Fruit fly (Drosophila melanogaster) whole organism, embryonic: Measurements from ENCODE around the gene CG33269.

Experiments used
- Atf6 ChIP-seq: fragments of 200-800 bp; sonication (Bioruptor generic); IDR thresholded peaks from 2 replicates; pipeline ENCODE4 v1.3.6; 2022; ENCODE audit warnings: missing biosample characterization, missing genetic modification characterization
- BtbVII ChIP-seq: fragments of 200-800 bp; sonication (Bioruptor generic); optimal IDR thresholded peaks from 3 replicates; lab custom pipeline; 2017; ENCODE audit warnings: missing biosample characterization, mild to moderate bottlenecking, missing genetic modification characterization
- CG10959 ChIP-seq: fragments of 200-800 bp; sonication (Bioruptor generic); IDR thresholded peaks from 2 replicates; pipeline ENCODE4 v1.3.6; 2022; ENCODE audit warnings: missing biosample characterization, missing genetic modification characterization
- CG11085 ChIP-seq: fragments of 200-800 bp; sonication (Bioruptor generic); IDR thresholded peaks from 2 replicates; pipeline ENCODE4 v1.3.6; 2022; ENCODE audit warnings: missing biosample characterization, missing genetic modification characterization
- CG11456 ChIP-seq: fragments of 200-800 bp; sonication (Bioruptor generic); IDR thresholded peaks from 3 replicates; pipeline ENCODE4 v1.3.6; 2022; ENCODE audit warnings: missing biosample characterization, missing genetic modification characterization
- CG11504 ChIP-seq: fragments of 200-800 bp; sonication (Bioruptor generic); optimal IDR thresholded peaks from 3 replicates; lab custom pipeline; 2019; ENCODE audit warnings: missing biosample characterization, mild to moderate bottlenecking, missing genetic modification characterization, moderate library complexity
- CG13624 ChIP-seq: fragments of 200-800 bp; sonication (Bioruptor generic); optimal IDR thresholded peaks from 2 replicates; lab custom pipeline; 2016; ENCODE audit warnings: missing biosample characterization, missing genetic modification characterization
- CG14710 ChIP-seq: fragments of 200-800 bp; sonication (Bioruptor generic); optimal IDR thresholded peaks from 3 replicates; lab custom pipeline; 2019; ENCODE audit warnings: missing biosample characterization, mild to moderate bottlenecking, missing genetic modification characterization, moderate library complexity
- CG1529 ChIP-seq: fragments of 200-800 bp; sonication (Bioruptor generic); optimal IDR thresholded peaks from 3 replicates; lab custom pipeline; 2018; ENCODE audit warnings: missing biosample characterization, missing genetic modification characterization
- CG1647 ChIP-seq: fragments of 200-800 bp; sonication (Bioruptor generic); optimal IDR thresholded peaks from 3 replicates; lab custom pipeline; 2016; ENCODE audit warnings: missing biosample characterization, missing genetic modification characterization
- CG16815 ChIP-seq: fragments of 200-800 bp; sonication (Bioruptor generic); optimal IDR thresholded peaks from 3 replicates; lab custom pipeline; 2017; ENCODE audit warnings: missing biosample characterization, mild to moderate bottlenecking, missing genetic modification characterization
- CG17328 ChIP-seq: fragments of 200-800 bp; sonication (Bioruptor generic); IDR thresholded peaks from 2 replicates; pipeline ENCODE4 v1.3.6; 2022; ENCODE audit warnings: missing biosample characterization, missing genetic modification characterization
- CG17612 ChIP-seq: fragments of 200-800 bp; sonication (Bioruptor generic); IDR thresholded peaks from 2 replicates; pipeline ENCODE4 v1.3.6; 2022; ENCODE audit warnings: missing biosample characterization, missing genetic modification characterization
- CG17802 ChIP-seq: fragments of 200-800 bp; sonication (Bioruptor generic); optimal IDR thresholded peaks from 2 replicates; lab custom pipeline; 2018; ENCODE audit warnings: missing biosample characterization, mild to moderate bottlenecking, missing genetic modification characterization, moderate library complexity
- CG30403 ChIP-seq: fragments of 200-800 bp; sonication (Bioruptor generic); optimal IDR thresholded peaks from 3 replicates; lab custom pipeline; 2016; ENCODE audit warnings: missing biosample characterization, missing genetic modification characterization
- CG3163 ChIP-seq: fragments of 200-800 bp; sonication (Bioruptor generic); optimal IDR thresholded peaks from 3 replicates; lab custom pipeline; 2016; ENCODE audit warnings: missing biosample characterization, missing genetic modification characterization
- CG3281 ChIP-seq: fragments of 200-800 bp; sonication (Bioruptor generic); optimal IDR thresholded peaks from 3 replicates; lab custom pipeline; 2017; ENCODE audit warnings: missing biosample characterization, mild to moderate bottlenecking, missing genetic modification characterization
- CG6254 ChIP-seq: fragments of 200-800 bp; sonication (Bioruptor generic); optimal IDR thresholded peaks from 3 replicates; lab custom pipeline; 2017; ENCODE audit warnings: mild to moderate bottlenecking, missing biosample characterization, missing genetic modification reagents, missing genetic modification characterization
- CG6765 ChIP-seq: fragments of 200-800 bp; sonication (Bioruptor generic); optimal IDR thresholded peaks from 3 replicates; lab custom pipeline; 2017; ENCODE audit warnings: missing biosample characterization, mild to moderate bottlenecking, missing genetic modification characterization
- CG7372 ChIP-seq: fragments of 200-800 bp; sonication (Bioruptor generic); IDR thresholded peaks from 2 replicates; pipeline ENCODE4 v1.3.6; 2022; ENCODE audit warnings: missing biosample characterization, missing genetic modification characterization
- CG7556 ChIP-seq: fragments of 200-800 bp; sonication (Bioruptor generic); optimal IDR thresholded peaks from 2 replicates; lab custom pipeline; 2017; ENCODE audit warnings: missing biosample characterization, mild to moderate bottlenecking, missing genetic modification characterization
- CG7786 ChIP-seq: fragments of 200-800 bp; sonication (Bioruptor generic); optimal IDR thresholded peaks from 2 replicates; lab custom pipeline; 2016; ENCODE audit warnings: missing biosample characterization, missing genetic modification characterization
- CG9817 ChIP-seq: fragments of 200-800 bp; sonication (Bioruptor generic); optimal IDR thresholded peaks from 2 replicates; lab custom pipeline; 2018; ENCODE audit warnings: missing biosample characterization, mild to moderate bottlenecking, missing genetic modification characterization, moderate library complexity
- CG9876 ChIP-seq: fragments of 200-800 bp; sonication (Bioruptor generic); optimal IDR thresholded peaks from 2 replicates; lab custom pipeline; 2016; ENCODE audit warnings: missing biosample characterization, missing genetic modification characterization
- D19A ChIP-seq: fragments of 200-800 bp; optimal IDR thresholded peaks from 3 replicates; lab custom pipeline; 2019; ENCODE audit warnings: missing biosample characterization, mild to moderate bottlenecking, missing genetic modification characterization, moderate library complexity
- D19B ChIP-seq: fragments of 200-800 bp; sonication (Bioruptor generic); optimal IDR thresholded peaks from 2 replicates; lab custom pipeline; 2017; ENCODE audit warnings: missing biosample characterization, mild to moderate bottlenecking, missing genetic modification characterization
- Dek ChIP-seq: fragments of 200-800 bp; sonication (Bioruptor generic); optimal IDR thresholded peaks from 3 replicates; lab custom pipeline; 2019; ENCODE audit warnings: missing biosample characterization, mild to moderate bottlenecking, missing genetic modification characterization, moderate library complexity
- Dip2 ChIP-seq: fragments of 200-800 bp; sonication (Bioruptor generic); IDR thresholded peaks from 2 replicates; pipeline ENCODE4 v1.3.6; 2022; ENCODE audit warnings: missing biosample characterization, missing genetic modification characterization
- HLH3B ChIP-seq: fragments of 200-800 bp; sonication (Bioruptor generic); IDR thresholded peaks from 2 replicates; pipeline ENCODE4 v1.3.6; 2022; ENCODE audit warnings: missing biosample characterization, missing genetic modification characterization
- HLHmδ ChIP-seq: fragments of 200-800 bp; sonication (Bioruptor generic); optimal IDR thresholded peaks from 2 replicates; lab custom pipeline; 2018; ENCODE audit warnings: missing biosample characterization, mild to moderate bottlenecking, missing genetic modification characterization, moderate library complexity
- Hey ChIP-seq: fragments of 200-800 bp; sonication (Bioruptor generic); optimal IDR thresholded peaks from 3 replicates; lab custom pipeline; 2018; ENCODE audit warnings: missing biosample characterization, mild to moderate bottlenecking, missing genetic modification characterization
- HmgD ChIP-seq: fragments of 200-800 bp; sonication (Bioruptor generic); optimal IDR thresholded peaks from 3 replicates; lab custom pipeline; 2016; ENCODE audit warnings: missing biosample characterization, missing genetic modification characterization
- Hsf ChIP-seq: fragments of 200-800 bp; sonication (Bioruptor generic); optimal IDR thresholded peaks from 3 replicates; lab custom pipeline; 2016; ENCODE audit warnings: missing biosample characterization, missing genetic modification characterization
- Lpt ChIP-seq: fragments of >200 bp; optimal IDR thresholded peaks from 2 replicates; lab custom pipeline; 2018; ENCODE audit warnings: missing biosample characterization, missing genetic modification characterization
- NK7.1 ChIP-seq: fragments of 200-800 bp; sonication (Bioruptor generic); optimal IDR thresholded peaks from 3 replicates; lab custom pipeline; 2016; ENCODE audit warnings: missing biosample characterization, missing genetic modification characterization
- Oaz ChIP-seq: fragments of 200-800 bp; sonication (Bioruptor generic); IDR thresholded peaks from 2 replicates; pipeline ENCODE4 v1.3.6; 2022; ENCODE audit warnings: missing biosample characterization, missing genetic modification characterization
- Ravus ChIP-seq: fragments of 200-800 bp; sonication (Bioruptor generic); IDR thresholded peaks from 2 replicates; pipeline ENCODE4 v1.3.6; 2022; ENCODE audit warnings: missing biosample characterization, missing genetic modification characterization
- cg ChIP-seq: fragments of 200-800 bp; sonication (Bioruptor generic); optimal IDR thresholded peaks from 3 replicates; lab custom pipeline; 2019; ENCODE audit warnings: missing biosample characterization, mild to moderate bottlenecking, missing genetic modification characterization, moderate library complexity
- chn ChIP-seq: fragments of 200-800 bp; sonication (Bioruptor generic); optimal IDR thresholded peaks from 2 replicates; lab custom pipeline; 2016; ENCODE audit warnings: missing biosample characterization, missing genetic modification characterization
- crol ChIP-seq: fragments of 200-800 bp; sonication (Bioruptor generic); IDR thresholded peaks from 2 replicates; pipeline ENCODE4 v1.3.6; 2022; ENCODE audit warnings: missing biosample characterization, missing genetic modification characterization
- dmrt11E ChIP-seq: fragments of 200-800 bp; sonication (Bioruptor generic); optimal IDR thresholded peaks from 3 replicates; lab custom pipeline; 2018; ENCODE audit warnings: missing biosample characterization, mild to moderate bottlenecking, missing genetic modification characterization, moderate library complexity
- en ChIP-seq: fragments of 200-800 bp; sonication (Bioruptor generic); optimal IDR thresholded peaks from 2 replicates; lab custom pipeline; 2016; ENCODE audit warnings: missing biosample characterization, missing genetic modification characterization
- fru ChIP-seq: fragments of >200 bp; optimal IDR thresholded peaks from 2 replicates; lab custom pipeline; 2017
- grau ChIP-seq: fragments of 200-800 bp; optimal IDR thresholded peaks from 3 replicates; lab custom pipeline; 2019; ENCODE audit warnings: missing biosample characterization, mild to moderate bottlenecking, missing genetic modification characterization, moderate library complexity
- jigr1 ChIP-seq: fragments of 200-800 bp; sonication (Bioruptor generic); IDR thresholded peaks from 3 replicates; pipeline ENCODE4 v1.3.6; 2022; ENCODE audit warnings: missing biosample characterization, missing genetic modification characterization
- jing ChIP-seq: fragments of 200-800 bp; sonication (Bioruptor generic); optimal IDR thresholded peaks from 2 replicates; lab custom pipeline; 2018; ENCODE audit warnings: missing biosample characterization, mild to moderate bottlenecking, missing genetic modification characterization
- mam ChIP-seq: fragments of 200-800 bp; sonication (Bioruptor generic); optimal IDR thresholded peaks from 3 replicates; lab custom pipeline; 2016; ENCODE audit warnings: missing biosample characterization, missing genetic modification characterization
- pho ChIP-seq: fragments of 200-800 bp; sonication (Bioruptor generic); optimal IDR thresholded peaks from 2 replicates; lab custom pipeline; 2016; ENCODE audit warnings: missing biosample characterization, missing genetic modification characterization
- prd ChIP-seq, 3 experiments: fragments of >200 bp in 2 of 3; fragments of 200-800 bp in 1 of 3; sonication (Bioruptor generic) in 1 of 3; optimal IDR thresholded peaks in 2 of 3; IDR thresholded peaks in 1 of 3; 2 replicates in 2 of 3; 3 replicates in 1 of 3; pipeline versions ENCODE4 v1.3.6 to Lab custom; 2017 to 2022; ENCODE audit warnings: missing biosample characterization in 1 of 3, missing genetic modification characterization in 1 of 3
- sim ChIP-seq: fragments of 200-800 bp; sonication (Bioruptor generic); IDR thresholded peaks from 2 replicates; pipeline ENCODE4 v1.3.6; 2022; ENCODE audit warnings: missing biosample characterization, missing genetic modification characterization

CG33269 gene

dm6 chr3L:11561946-11562760 is 19.8 kb downstream of the CG33269 start, which contains the start of the genes CG7394 and Mob2 (continued):
- TF ChIP-seq HLH3B (peak; percentile 91), NK7.1 (GFP tag; lab: Kevin White, UChicago) (peak; percentile 39), CG14710 (tag; lab: Kevin White, UChicago) (peak; percentile 92), CG3163 (GFP tag; lab: Kevin White, UChicago) (peak; percentile 66), crol (GFP tag; lab: Robert Waterston, UW) (no peak; the same call in 1 of the 2 replicates), CG17612 (GFP tag; lab: Robert Waterston, UW) (peak; percentile 84), CG11085 (peak; percentile 87), HmgD (GFP tag; lab: Kevin White, UChicago) (peak; percentile 12), CG10959 (GFP tag; lab: Robert Waterston, UW) (peak; percentile 65), Dip2 (peak; percentile 12; the same call in 1 of the 2 replicates), en (GFP tag; lab: Kevin White, UChicago) (no peak), Atf6 (GFP tag; lab: Robert Waterston, UW) (peak; percentile 94), CG6765 (GFP tag; lab: Kevin White, UChicago) (peak; percentile 83), CG1647 (peak; percentile 76), CG7372 (GFP tag; lab: Robert Waterston, UW) (peak; percentile 90), CG11504 (tag; lab: Kevin White, UChicago) (peak; percentile 89), CG30403 (peak; percentile 93), CG7556 (GFP tag; lab: Kevin White, UChicago) (peak; percentile 85), Ravus (GFP tag; lab: Robert Waterston, UW) (peak; percentile 59), sim (peak; percentile 59; the same call in 1 of the 2 replicates), CG1529 (GFP tag; lab: Kevin White, UChicago) (peak; percentile 63), HLHmδ (GFP tag; lab: Kevin White, UChicago) (no peak), Hsf (GFP tag; lab: Kevin White, UChicago) (peak; percentile 93), jigr1 (GFP tag; lab: Robert Waterston, UW) (peak; percentile 53; the same call in 1 of the 3 replicates), CG11456 (GFP tag; lab: Robert Waterston, UW) (peak; percentile 93), jing (peak; percentile 75), dmrt11E (tag; lab: Kevin White, UChicago) (peak; percentile 83), Oaz (GFP tag; lab: Robert Waterston, UW) (peak; percentile 79), CG17328 (GFP tag; lab: Robert Waterston, UW) (peak; percentile 92), CG6254 (peak; percentile 62), pho (GFP tag; lab: Kevin White, UChicago) (peak; percentile 87), CG9876 (peak; percentile 58), CG9817 (peak; percentile 84), BtbVII (GFP tag; lab: Kevin White, UChicago) (peak; percentile 64), mam (peak; percentile 89), CG17802 (peak; percentile 62), Hey (tag; lab: Kevin White, UChicago) (peak; percentile 67), D19B (peak; percentile 27), fru (no peak), CG3281 (GFP tag; lab: Kevin White, UChicago) (peak; percentile 87), CG7786 (peak; percentile 84), Dek (tag; lab: Kevin White, UChicago) (peak; percentile 81), Lpt (GFP tag; lab: Kevin White, UChicago) (no peak), CG16815 (peak; percentile 80), prd (optimal IDR thresholded peaks at IDR 0.05; lab: Kevin White, UChicago) (no peak), prd (GFP tag; IDR thresholded peaks at IDR 0.05; lab: Robert Waterston, UW) (peak; percentile 92), D19A (tag; lab: Kevin White, UChicago) (peak; percentile 69), grau (peak; percentile 90), chn (GFP tag; lab: Kevin White, UChicago) (peak; percentile 85), CG13624 (GFP tag; lab: Kevin White, UChicago) (peak; percentile 81), cg (GFP tag; lab: Kevin White, UChicago) (peak; percentile 91)
